Worm (Caenorhabditis elegans): ENCODE measurements around the gene col-110.

ce11 chrIV:4639352-4639751 is 29.9 kb upstream of the col-110 start:
- TF ChIP-seq elt-2 (tag; optimal IDR thresholded peaks at IDR 0.05), result no peak
- TF ChIP-seq pha-4 (tag; optimal IDR thresholded peaks at IDR 0.05), result no peak
- no peak for TF ChIP-seq nhr-12 (tag; optimal IDR thresholded peaks at IDR 0.05)
- TF ChIP-seq fkh-2 (tag; optimal IDR thresholded peaks at IDR 0.05), result no peak
- TF ChIP-seq unc-39 (tag; optimal IDR thresholded peaks at IDR 0.05), result no peak
- TF ChIP-seq tbx-2 (tag; optimal IDR thresholded peaks at IDR 0.05), result no peak
- no peak for TF ChIP-seq nhr-11 (tag; optimal IDR thresholded peaks at IDR 0.05)
- no peak for TF ChIP-seq unc-62 (GFP tag; optimal IDR thresholded peaks at IDR 0.05)
- TF ChIP-seq pqm-1 (tag; optimal IDR thresholded peaks at IDR 0.05), result no peak
- no peak for TF ChIP-seq lin-39 (tag; optimal IDR thresholded peaks at IDR 0.05)
- TF ChIP-seq ceh-9 (tag; optimal IDR thresholded peaks at IDR 0.05), result no peak
- no peak for TF ChIP-seq ceh-28 (tag; optimal IDR thresholded peaks at IDR 0.05)
- no peak for TF ChIP-seq egl-27 (tag; optimal IDR thresholded peaks at IDR 0.05)
- no peak for TF ChIP-seq ama-1 (optimal IDR thresholded peaks at IDR 0.05)
